Worm (Caenorhabditis elegans) whole organism, midembryonic: Measurements from ENCODE around the gene wsp-1.

Experiments used
- T22C8.4 ChIP-seq: fragments of 200-800 bp; sonication (Bioruptor generic); IDR thresholded peaks from 2 replicates; pipeline ENCODE4 v1.3.6; 2022; ENCODE audit warnings: missing genetic modification characterization, missing compliant biosample characterization
- cog-1 ChIP-seq: sonication (generic microtip); optimal IDR thresholded peaks from 2 replicates; lab custom pipeline; 2016; ENCODE audit warnings: missing genetic modification characterization, missing compliant biosample characterization
- flt-1 ChIP-seq: fragments of 200-800 bp; sonication (Bioruptor generic); IDR thresholded peaks from 2 replicates; pipeline ENCODE4 v1.3.6; 2022; ENCODE audit warnings: missing genetic modification characterization, missing compliant biosample characterization
- klf-2 ChIP-seq: fragments of 200-800 bp; sonication (Bioruptor generic); conservative IDR thresholded peaks from 2 replicates; pipeline ENCODE4 v1.3.6; 2022; ENCODE audit warnings: missing genetic modification reagents, missing genetic modification characterization, missing compliant biosample characterization
- med-1 ChIP-seq: sonication (generic microtip); optimal IDR thresholded peaks from 2 replicates; lab custom pipeline; 2017; ENCODE audit warnings: missing genetic modification characterization, mild to moderate bottlenecking, missing compliant biosample characterization, antibody characterized with exemption, missing genetic modification reagents; ENCODE audit not compliant: insufficient read depth
- ref-1 ChIP-seq: fragments of 200-800 bp; sonication (Bioruptor generic); conservative IDR thresholded peaks from 2 replicates; pipeline ENCODE4 v1.3.6; 2022; ENCODE audit warnings: missing genetic modification reagents, missing genetic modification characterization, missing compliant biosample characterization
- tab-1 ChIP-seq: fragments of 200-800 bp; sonication (Bioruptor generic); IDR thresholded peaks from 2 replicates; pipeline ENCODE4 v1.3.6; 2022; ENCODE audit warnings: missing genetic modification characterization, missing compliant biosample characterization
- ztf-23 ChIP-seq: fragments of 200-800 bp; sonication (Bioruptor generic); IDR thresholded peaks from 2 replicates; pipeline ENCODE4 v1.3.6; 2022; ENCODE audit warnings: missing genetic modification reagents, missing genetic modification characterization, missing compliant biosample characterization
- ztf-29 ChIP-seq: fragments of 200-800 bp; sonication (Bioruptor generic); IDR thresholded peaks from 2 replicates; pipeline ENCODE4 v1.3.6; 2022; ENCODE audit warnings: missing genetic modification reagents, missing genetic modification characterization, missing compliant biosample characterization

wsp-1 gene

ce11 chrIV:8233268-8233667 lies 34.5 kb upstream of the wsp-1 start:
- TF ChIP-seq cog-1 = no peak
- no peak for TF ChIP-seq ztf-23
- TF ChIP-seq tab-1 (GFP tag; lab: Robert Waterston, UW) = no peak
- TF ChIP-seq T22C8.4 (GFP tag; lab: Robert Waterston, UW) = no peak
- TF ChIP-seq flt-1 = no peak
- TF ChIP-seq klf-2 (GFP tag; lab: Robert Waterston, UW) = no peak
- TF ChIP-seq ztf-29 (GFP tag; lab: Robert Waterston, UW) = no peak
- TF ChIP-seq med-1 (GFP tag; lab: Kevin White, UChicago) = no peak
- no peak for TF ChIP-seq ref-1

ce11 chrIV:8232428-8232827 lies 33.7 kb upstream of the wsp-1 start:
- no peak for TF ChIP-seq flt-1
- TF ChIP-seq cog-1 = no peak
- TF ChIP-seq ref-1 = no peak
- no peak for TF ChIP-seq T22C8.4 (GFP tag; lab: Robert Waterston, UW)
- TF ChIP-seq tab-1 (GFP tag; lab: Robert Waterston, UW) = no peak
- no peak for TF ChIP-seq klf-2 (GFP tag; lab: Robert Waterston, UW)
- no peak for TF ChIP-seq ztf-29 (GFP tag; lab: Robert Waterston, UW)
- no peak for TF ChIP-seq med-1 (GFP tag; lab: Kevin White, UChicago)
- TF ChIP-seq ztf-23 = no peak

- TF ChIP-seq flt-1 (0 out of 2 replicates have a peak, but pooled peaks have one; percentile 28), cog-1 (peak; percentile 66), ztf-23 (0 out of 2 replicates have a peak, but pooled peaks have one; percentile 54), ztf-29 (GFP tag; lab: Robert Waterston, UW) (no peak)
Observed at ce11 chrIV:8229523-8229922, 30.8 kb upstream of the wsp-1 start.

- TF ChIP-seq T22C8.4 (GFP tag; lab: Robert Waterston, UW) = no peak
- TF ChIP-seq cog-1 = no peak
- no peak for TF ChIP-seq ztf-29 (GFP tag; lab: Robert Waterston, UW)
Observed at ce11 chrIV:8226474-8226873, 27.7 kb upstream of the wsp-1 start.

ce11 chrIV:8225357-8225756 lies 26.6 kb upstream of the wsp-1 start, which contains the start of gene serp-1.2:
Gene serp-1.2, plus strand, starts transcription at chrIV:8225674.
- TF ChIP-seq med-1 (GFP tag; lab: Kevin White, UChicago) (no peak), ztf-29 (GFP tag; lab: Robert Waterston, UW) (no peak), ztf-23 (no peak)

- TF ChIP-seq klf-2 (GFP tag; lab: Robert Waterston, UW) (no peak), tab-1 (GFP tag; lab: Robert Waterston, UW) (no peak), ztf-29 (GFP tag; lab: Robert Waterston, UW) (no peak), cog-1 (no peak), med-1 (GFP tag; lab: Kevin White, UChicago) (no peak), flt-1 (no peak), ztf-23 (no peak), T22C8.4 (GFP tag; lab: Robert Waterston, UW) (no peak), ref-1 (no peak)
Observed at ce11 chrIV:8223055-8223454, 24.3 kb upstream of the wsp-1 start.

- TF ChIP-seq cog-1 (no peak), ztf-23 (no peak), ztf-29 (GFP tag; lab: Robert Waterston, UW) (no peak), ref-1 (no peak), klf-2 (GFP tag; lab: Robert Waterston, UW) (no peak), T22C8.4 (GFP tag; lab: Robert Waterston, UW) (no peak), tab-1 (GFP tag; lab: Robert Waterston, UW) (no peak), flt-1 (no peak), med-1 (GFP tag; lab: Kevin White, UChicago) (no peak)
Observed at ce11 chrIV:8221946-8222345, 23.2 kb upstream of the wsp-1 start, which contains the start of gene gpx-6. Gene gpx-6, plus strand, starts transcription at chrIV:8222202.

- no peak for TF ChIP-seq ref-1
- TF ChIP-seq klf-2 (GFP tag; lab: Robert Waterston, UW) = no peak
- no peak for TF ChIP-seq tab-1 (GFP tag; lab: Robert Waterston, UW)
- no peak for TF ChIP-seq ztf-23
- TF ChIP-seq cog-1 = no peak
- no peak for TF ChIP-seq med-1 (GFP tag; lab: Kevin White, UChicago)
- TF ChIP-seq T22C8.4 (GFP tag; lab: Robert Waterston, UW) = no peak
- no peak for TF ChIP-seq ztf-29 (GFP tag; lab: Robert Waterston, UW)
- no peak for TF ChIP-seq flt-1
Observed at ce11 chrIV:8219987-8220386, 21.2 kb upstream of the wsp-1 start, which contains the start of gene ocr-2. Gene ocr-2, minus strand, starts transcription at chrIV:8220087.

- TF ChIP-seq ztf-23 (no peak), ztf-29 (GFP tag; lab: Robert Waterston, UW) (no peak), med-1 (GFP tag; lab: Kevin White, UChicago) (no peak), flt-1 (no peak), klf-2 (GFP tag; lab: Robert Waterston, UW) (no peak), tab-1 (GFP tag; lab: Robert Waterston, UW) (no peak), T22C8.4 (GFP tag; lab: Robert Waterston, UW) (no peak), ref-1 (no peak), cog-1 (no peak)
Observed at ce11 chrIV:8211747-8212146, 13.0 kb upstream of the wsp-1 start, which contains the start of gene C07G1.7. Gene C07G1.7, minus strand, starts transcription at chrIV:8211847.

- no peak for TF ChIP-seq tab-1 (GFP tag; lab: Robert Waterston, UW)
- no peak for TF ChIP-seq klf-2 (GFP tag; lab: Robert Waterston, UW)
- no peak for TF ChIP-seq ztf-29 (GFP tag; lab: Robert Waterston, UW)
- no peak for TF ChIP-seq ref-1
- no peak for TF ChIP-seq ztf-23
- no peak for TF ChIP-seq cog-1
- no peak for TF ChIP-seq med-1 (GFP tag; lab: Kevin White, UChicago)
- no peak for TF ChIP-seq T22C8.4 (GFP tag; lab: Robert Waterston, UW)
- no peak for TF ChIP-seq flt-1
Observed at ce11 chrIV:8210300-8210699, 11.5 kb upstream of the wsp-1 start, which contains the start of gene C07G1.6. Gene C07G1.6, minus strand, starts transcription at chrIV:8210400.
